Worm (Caenorhabditis elegans) whole organism, L4 larva: Measurements from ENCODE around the gene hda-11.

Source experiments
- D1046.2 ChIP-seq: fragments of 200-800 bp; sonication (Bioruptor generic); IDR thresholded peaks from 2 replicates; pipeline ENCODE4 v1.3.6; 2022; ENCODE audit warnings: missing genetic modification characterization, missing compliant biosample characterization
- F10B5.3 ChIP-seq: sonication (generic microtip); optimal IDR thresholded peaks from 2 replicates; lab custom pipeline; 2016; ENCODE audit warnings: mild to moderate bottlenecking, missing genetic modification characterization, missing compliant biosample characterization
- F26F4.8 ChIP-seq: fragments of 200-800 bp; sonication (Bioruptor generic); conservative IDR thresholded peaks from 2 replicates; pipeline ENCODE4 v1.3.6; 2022; ENCODE audit warnings: missing genetic modification characterization, missing compliant biosample characterization
- F37D6.2 ChIP-seq: sonication (generic microtip); optimal IDR thresholded peaks from 2 replicates; lab custom pipeline; 2016; ENCODE audit warnings: mild to moderate bottlenecking, missing genetic modification characterization, missing compliant biosample characterization
- F44E2.7 ChIP-seq: fragments of 200-800 bp; sonication (Bioruptor generic); IDR thresholded peaks from 2 replicates; pipeline ENCODE4 v2.1.2; 2022; ENCODE audit warnings: missing genetic modification characterization, missing compliant biosample characterization
- F49E8.2 ChIP-seq: sonication (generic microtip); optimal IDR thresholded peaks from 2 replicates; lab custom pipeline; 2016; ENCODE audit warnings: missing compliant biosample characterization, mild to moderate bottlenecking, missing genetic modification characterization, borderline replicate concordance
- T26A8.4 ChIP-seq: fragments of 200-800 bp; sonication (Bioruptor generic); IDR thresholded peaks from 2 replicates; pipeline ENCODE4 v1.3.6; 2022; ENCODE audit warnings: missing genetic modification characterization, missing compliant biosample characterization
- Y5F2A.4 ChIP-seq: fragments of 200-800 bp; sonication (Bioruptor generic); optimal IDR thresholded peaks from 2 replicates; lab custom pipeline; 2018; ENCODE audit warnings: mild to moderate bottlenecking, missing genetic modification characterization, missing compliant biosample characterization
- aly-2 ChIP-seq: sonication (generic microtip); optimal IDR thresholded peaks from 2 replicates; lab custom pipeline; 2018; ENCODE audit warnings: missing biosample characterization, missing genetic modification characterization
- attf-4 ChIP-seq: sonication (generic microtip); optimal IDR thresholded peaks from 3 replicates; lab custom pipeline; 2017; ENCODE audit warnings: missing biosample characterization, missing genetic modification characterization
- ceh-28 ChIP-seq: fragments of 150-350 bp; optimal IDR thresholded peaks from 2 replicates; lab custom pipeline; 2014; ENCODE audit warnings: missing biosample characterization, missing genetic modification reagents, missing genetic modification characterization
- ceh-32 ChIP-seq: sonication (generic microtip); optimal IDR thresholded peaks from 2 replicates; lab custom pipeline; 2016; ENCODE audit warnings: mild to moderate bottlenecking, missing genetic modification characterization, missing compliant biosample characterization; ENCODE audit not compliant: poor library complexity
- ceh-44 ChIP-seq: fragments of 200-800 bp; sonication (Bioruptor generic); IDR thresholded peaks from 2 replicates; pipeline ENCODE4 v1.3.6; 2022; ENCODE audit warnings: missing genetic modification reagents, missing genetic modification characterization, missing compliant biosample characterization
- ces-1 ChIP-seq: fragments of 150-350 bp; sonication (generic microtip); optimal IDR thresholded peaks from 4 replicates; lab custom pipeline; 2014; ENCODE audit warnings: missing biosample characterization, missing genetic modification reagents, missing genetic modification characterization
- cey-2 ChIP-seq: sonication (generic microtip); optimal IDR thresholded peaks from 3 replicates; lab custom pipeline; 2017; ENCODE audit warnings: missing genetic modification characterization, mild to moderate bottlenecking, missing compliant biosample characterization, antibody characterized with exemption, borderline replicate concordance; ENCODE audit not compliant: insufficient read depth
- ctbp-1 ChIP-seq: fragments of 200-800 bp; sonication (Bioruptor generic); IDR thresholded peaks from 2 replicates; pipeline ENCODE4 v1.3.6; 2022; ENCODE audit warnings: missing genetic modification reagents, missing genetic modification characterization, missing compliant biosample characterization
- daf-8 ChIP-seq: fragments of 200-800 bp; sonication (Bioruptor generic); IDR thresholded peaks from 2 replicates; pipeline ENCODE4 v1.3.6; 2022; ENCODE audit warnings: missing genetic modification characterization, missing compliant biosample characterization
- dmd-9 ChIP-seq: fragments of 200-800 bp; sonication (Bioruptor generic); IDR thresholded peaks from 2 replicates; pipeline ENCODE4 v1.3.6; 2022; ENCODE audit warnings: missing genetic modification reagents, missing genetic modification characterization, missing compliant biosample characterization
- dpl-1 ChIP-seq: fragments of 150-350 bp; optimal IDR thresholded peaks from 2 replicates; lab custom pipeline; 2014; ENCODE audit warnings: missing biosample characterization, missing genetic modification reagents, missing genetic modification characterization
- duxl-1 ChIP-seq: sonication (generic microtip); optimal IDR thresholded peaks from 2 replicates; lab custom pipeline; 2016; ENCODE audit warnings: mild to moderate bottlenecking, missing genetic modification characterization, moderate library complexity, missing compliant biosample characterization; ENCODE audit not compliant: poor library complexity
- dve-1 ChIP-seq: sonication (generic microtip); optimal IDR thresholded peaks from 2 replicates; lab custom pipeline; 2017; ENCODE audit warnings: antibody characterized with exemption, mild to moderate bottlenecking, missing genetic modification characterization, missing compliant biosample characterization; ENCODE audit not compliant: insufficient read depth
- egl-43 ChIP-seq: fragments of 200-800 bp; sonication (Bioruptor generic); IDR thresholded peaks from 2 replicates; pipeline ENCODE4 v1.3.6; 2022; ENCODE audit warnings: missing genetic modification reagents, missing genetic modification characterization, missing compliant biosample characterization
- hif-1 ChIP-seq, 2 experiments: sonication (generic microtip); optimal IDR thresholded peaks; 2 replicates each; lab custom pipeline; 2016 to 2017; ENCODE audit warnings: missing compliant biosample characterization in 2 of 2, missing genetic modification characterization in 2 of 2, missing genetic modification reagents in 2 of 2, missing genotype in 2 of 2, mild to moderate bottlenecking in 1 of 2
- hlh-11 ChIP-seq: fragments of 200-800 bp; sonication (Bioruptor generic); optimal IDR thresholded peaks from 2 replicates; lab custom pipeline; 2018; ENCODE audit warnings: mild to moderate bottlenecking, missing genetic modification characterization, missing compliant biosample characterization
- jun-1 ChIP-seq: fragments of 150-350 bp; optimal IDR thresholded peaks from 2 replicates; lab custom pipeline; 2014; ENCODE audit warnings: missing biosample characterization, missing genetic modification reagents, missing genetic modification characterization
- lin-13 ChIP-seq: fragments of 150-350 bp; optimal IDR thresholded peaks from 2 replicates; lab custom pipeline; 2014; ENCODE audit warnings: missing biosample characterization, missing genetic modification reagents, missing genetic modification characterization
- lin-38 ChIP-seq: fragments of 200-800 bp; sonication (Bioruptor generic); IDR thresholded peaks from 2 replicates; pipeline ENCODE4 v1.3.6; 2022; ENCODE audit warnings: missing genetic modification reagents, missing genetic modification characterization, missing compliant biosample characterization
- madf-5 ChIP-seq, 2 experiments: fragments of 200-800 bp; sonication (Bioruptor generic); IDR thresholded peaks; 2 replicates each; pipeline ENCODE4 v1.3.6; 2022; ENCODE audit warnings: missing compliant biosample characterization in 2 of 2, missing genetic modification characterization in 2 of 2
- mdl-1 ChIP-seq, 2 experiments: fragments of 150-350 bp in 1 of 2; sonication (generic microtip) in 1 of 2; optimal IDR thresholded peaks; 2 replicates each; lab custom pipeline; 2014 to 2017; ENCODE audit warnings: missing biosample characterization in 2 of 2, missing genetic modification characterization in 2 of 2
- mdt-29 ChIP-seq: fragments of 200-800 bp; sonication (Bioruptor generic); IDR thresholded peaks from 2 replicates; pipeline ENCODE4 v1.3.6; 2022; ENCODE audit warnings: missing genetic modification reagents, missing genetic modification characterization, missing compliant biosample characterization
- mxl-3 ChIP-seq: fragments of 200-800 bp; sonication (Bioruptor generic); optimal IDR thresholded peaks from 2 replicates; lab custom pipeline; 2018; ENCODE audit warnings: mild to moderate bottlenecking, missing genetic modification characterization, missing compliant biosample characterization
- nhr-102 ChIP-seq: sonication (generic microtip); optimal IDR thresholded peaks from 2 replicates; lab custom pipeline; 2016; ENCODE audit warnings: mild to moderate bottlenecking, missing genetic modification characterization, moderate library complexity, missing compliant biosample characterization
- nhr-25 ChIP-seq: sonication (generic microtip); optimal IDR thresholded peaks from 2 replicates; lab custom pipeline; 2017; ENCODE audit warnings: missing genetic modification characterization, mild to moderate bottlenecking, missing compliant biosample characterization, antibody characterized with exemption, moderate library complexity, borderline replicate concordance; ENCODE audit not compliant: insufficient read depth
- nhr-42 ChIP-seq: fragments of 200-800 bp; sonication (Bioruptor generic); IDR thresholded peaks from 2 replicates; pipeline ENCODE4 v1.3.6; 2022; ENCODE audit warnings: missing genetic modification characterization, missing compliant biosample characterization
- pha-4 ChIP-seq, 2 experiments: fragments of 150-350 bp in 1 of 2; fragments of 200-800 bp in 1 of 2; sonication (Bioruptor generic) in 1 of 2; IDR thresholded peaks in 1 of 2; optimal IDR thresholded peaks in 1 of 2; 2 replicates each; pipeline versions ENCODE4 v1.3.6 to Lab custom; 2014 to 2022; ENCODE audit warnings: missing genetic modification characterization in 2 of 2, missing genetic modification reagents in 2 of 2, missing biosample characterization in 1 of 2, missing compliant biosample characterization in 1 of 2
- php-3 ChIP-seq: fragments of 200-800 bp; sonication (Bioruptor generic); IDR thresholded peaks from 2 replicates; pipeline ENCODE4 v1.3.6; 2022; ENCODE audit warnings: missing genetic modification reagents, missing genetic modification characterization, missing compliant biosample characterization
- rbr-2 ChIP-seq: sonication (generic microtip); optimal IDR thresholded peaks from 2 replicates; lab custom pipeline; 2016; ENCODE audit warnings: missing genotype, missing genetic modification characterization, missing compliant biosample characterization
- set-16 ChIP-seq: fragments of 200-800 bp; sonication (Bioruptor generic); IDR thresholded peaks from 2 replicates; pipeline ENCODE4 v1.3.6; 2022; ENCODE audit warnings: missing genetic modification reagents, missing genetic modification characterization, missing compliant biosample characterization
- skn-1 ChIP-seq: fragments of 150-350 bp; optimal IDR thresholded peaks from 2 replicates; lab custom pipeline; 2014; ENCODE audit warnings: missing biosample characterization, missing genetic modification characterization
- snpc-1.2 ChIP-seq: fragments of 200-800 bp; sonication (Bioruptor generic); IDR thresholded peaks from 2 replicates; pipeline ENCODE4 v1.3.6; 2022; ENCODE audit warnings: missing genetic modification reagents, missing genetic modification characterization, missing compliant biosample characterization
- snpc-4 ChIP-seq: fragments of 150-350 bp; optimal IDR thresholded peaks from 2 replicates; lab custom pipeline; 2014; ENCODE audit warnings: missing biosample characterization, missing genetic modification characterization
- spr-3 ChIP-seq: fragments of 200-800 bp; sonication (Bioruptor generic); optimal IDR thresholded peaks from 2 replicates; lab custom pipeline; 2018; ENCODE audit warnings: mild to moderate bottlenecking, missing genetic modification characterization, missing compliant biosample characterization
- tra-1 ChIP-seq: fragments of 200-800 bp; sonication (Bioruptor generic); IDR thresholded peaks from 2 replicates; pipeline ENCODE4 v1.3.6; 2022; ENCODE audit warnings: missing genetic modification reagents, missing genetic modification characterization, missing compliant biosample characterization
- unc-130 ChIP-seq: sonication (generic microtip); optimal IDR thresholded peaks from 2 replicates; lab custom pipeline; 2016; ENCODE audit warnings: missing genetic modification reagents, missing genetic modification characterization, missing compliant biosample characterization
- unc-39 ChIP-seq: sonication (generic microtip); optimal IDR thresholded peaks from 2 replicates; lab custom pipeline; 2017; ENCODE audit warnings: missing biosample characterization, missing genetic modification characterization
- zfp-2 ChIP-seq: sonication (generic microtip); optimal IDR thresholded peaks from 2 replicates; lab custom pipeline; 2016; ENCODE audit warnings: mild to moderate bottlenecking, missing genetic modification characterization, missing compliant biosample characterization
- zfp-3 ChIP-seq: fragments of 200-800 bp; sonication (Bioruptor generic); conservative IDR thresholded peaks from 2 replicates; pipeline ENCODE4 v1.3.6; 2022; ENCODE audit warnings: missing genetic modification reagents, missing genetic modification characterization, missing compliant biosample characterization
- zip-11 ChIP-seq: fragments of 200-800 bp; sonication (Bioruptor generic); IDR thresholded peaks from 2 replicates; pipeline ENCODE4 v1.3.6; 2022; ENCODE audit warnings: missing genetic modification characterization, missing compliant biosample characterization
- ztf-7 ChIP-seq: fragments of 150-350 bp; optimal IDR thresholded peaks from 2 replicates; lab custom pipeline; 2014; ENCODE audit warnings: missing biosample characterization, missing genetic modification characterization

The hda-11 gene

ce11 chrV:10536808-10537207, 10.8 kb downstream of the hda-11 start (continued):
- peak; percentile 47 to 81 for TF ChIP-seq hif-1 (tag; optimal IDR thresholded peaks at IDR 0.05; lab: Kevin White, UChicago)
- TF ChIP-seq D1046.2 (GFP tag; lab: Robert Waterston, UW) = peak; percentile 31; the same call in 1 of the 2 replicates
- peak; percentile 71; the same call in 1 of the 2 replicates for TF ChIP-seq nhr-42
- TF ChIP-seq ceh-32 (tag; lab: Kevin White, UChicago) = no peak
- no peak for TF ChIP-seq attf-4 (tag; lab: Kevin White, UChicago)
- TF ChIP-seq dpl-1 (GFP tag; lab: Kevin White, UChicago) = peak; percentile 96
- peak; percentile 46 for TF ChIP-seq unc-130
- TF ChIP-seq mdl-1 (tag; optimal IDR thresholded peaks at IDR 0.05; lab: Kevin White, UChicago) = peak in 1 of 2 experiments; percentile 90
- TF ChIP-seq zfp-2 (tag; lab: Kevin White, UChicago) = peak; percentile 6
- TF ChIP-seq ceh-44 = no peak
- TF ChIP-seq Y5F2A.4 (GFP tag; lab: Kevin White, UChicago) = no peak
- TF ChIP-seq F44E2.7 (GFP tag; lab: Robert Waterston, UW) = no peak
- no peak for TF ChIP-seq ces-1 (GFP tag; lab: Kevin White, UChicago)
- no peak for TF ChIP-seq mdt-29 (GFP tag; lab: Robert Waterston, UW)
- TF ChIP-seq ctbp-1 (GFP tag; lab: Robert Waterston, UW) = peak; percentile 75
- peak; percentile 66; the same call in 1 of the 2 replicates for TF ChIP-seq egl-43 (GFP tag; lab: Robert Waterston, UW)
- TF ChIP-seq T26A8.4 (GFP tag; lab: Robert Waterston, UW) = peak; percentile 89
- no peak for TF ChIP-seq madf-5 (GFP tag; IDR thresholded peaks at IDR 0.05; lab: Robert Waterston, UW)
- TF ChIP-seq lin-13 (GFP tag; lab: Kevin White, UChicago) = peak; percentile 90
- TF ChIP-seq rbr-2 (tag; lab: Kevin White, UChicago) = peak; percentile 93
- TF ChIP-seq set-16 (GFP tag; lab: Robert Waterston, UW) = no peak
- TF ChIP-seq zip-11 (GFP tag; lab: Robert Waterston, UW) = no peak
- no peak for TF ChIP-seq skn-1
- peak; percentile 64; the same call in 1 of the 2 replicates for TF ChIP-seq tra-1 (GFP tag; lab: Robert Waterston, UW)
- peak; percentile 33; the same call in 1 of the 2 replicates for TF ChIP-seq php-3 (GFP tag; lab: Robert Waterston, UW)
- peak; percentile 44 for TF ChIP-seq ceh-28
- TF ChIP-seq jun-1 (tag; lab: Kevin White, UChicago) = peak; percentile 17
- TF ChIP-seq snpc-1.2 = no peak
- peak; percentile 12 for TF ChIP-seq nhr-25
- peak; percentile 38 for TF ChIP-seq snpc-4 (tag; lab: Kevin White, UChicago)
- peak; percentile 82 for TF ChIP-seq duxl-1
- TF ChIP-seq F26F4.8 (GFP tag; lab: Robert Waterston, UW) = no peak
- TF ChIP-seq pha-4 (GFP tag; IDR thresholded peaks at IDR 0.05; lab: Robert Waterston, UW) = peak; percentile 63; the same call in 1 of the 2 replicates
- peak; percentile 92 for TF ChIP-seq pha-4 (tag; optimal IDR thresholded peaks at IDR 0.05; lab: Kevin White, UChicago)
- no peak for TF ChIP-seq unc-39
- peak; percentile 94 for TF ChIP-seq mxl-3 (GFP tag; lab: Kevin White, UChicago)
- TF ChIP-seq nhr-102 (tag; lab: Kevin White, UChicago) = peak; percentile 81
- TF ChIP-seq dve-1 (tag; lab: Kevin White, UChicago) = peak; percentile 92
- peak; percentile 66 for TF ChIP-seq F10B5.3 (tag; lab: Kevin White, UChicago)
- TF ChIP-seq daf-8 = no peak
- no peak for TF ChIP-seq F49E8.2 (tag; lab: Kevin White, UChicago)
- no peak for TF ChIP-seq cey-2 (tag; lab: Kevin White, UChicago)
- TF ChIP-seq hlh-11 (tag; lab: Kevin White, UChicago) = peak; percentile 89
- peak; percentile 85 for TF ChIP-seq ztf-7
- 0 out of 2 replicates have a peak, but pooled peaks have one; percentile 35 for TF ChIP-seq dmd-9 (GFP tag; lab: Robert Waterston, UW)
- TF ChIP-seq zfp-3 (GFP tag; lab: Robert Waterston, UW) = no peak
- no peak; the same call in 1 of the 2 replicates for TF ChIP-seq lin-38
- peak; percentile 85 for TF ChIP-seq F37D6.2 (tag; lab: Kevin White, UChicago)
- no peak for TF ChIP-seq aly-2
- TF ChIP-seq spr-3 = peak; percentile 62
